Worm (Caenorhabditis elegans) whole organism, L4 larva: ENCODE data around the gene T11F8.4.

Source experiments
- F26F4.8 ChIP-seq: fragments of 200-800 bp; sonication (Bioruptor generic); conservative IDR thresholded peaks from 2 replicates; pipeline ENCODE4 v1.3.6; 2022; ENCODE audit warnings: missing genetic modification characterization, missing compliant biosample characterization
- F37D6.2 ChIP-seq: sonication (generic microtip); optimal IDR thresholded peaks from 2 replicates; lab custom pipeline; 2016; ENCODE audit warnings: mild to moderate bottlenecking, missing genetic modification characterization, missing compliant biosample characterization
- Y5F2A.4 ChIP-seq: fragments of 200-800 bp; sonication (Bioruptor generic); optimal IDR thresholded peaks from 2 replicates; lab custom pipeline; 2018; ENCODE audit warnings: mild to moderate bottlenecking, missing genetic modification characterization, missing compliant biosample characterization
- ZK546.5 ChIP-seq, 2 experiments: sonication (generic microtip); optimal IDR thresholded peaks; 2 replicates each; lab custom pipeline; 2017; ENCODE audit warnings: missing biosample characterization in 2 of 2, missing genetic modification characterization in 2 of 2
- arid-1 ChIP-seq: fragments of 200-800 bp; sonication (Bioruptor generic); conservative IDR thresholded peaks from 2 replicates; pipeline ENCODE4 v1.3.6; 2022; ENCODE audit warnings: missing genetic modification reagents, missing genetic modification characterization, missing compliant biosample characterization
- ceh-20 ChIP-seq: fragments of 200-800 bp; sonication (Bioruptor generic); IDR thresholded peaks from 2 replicates; pipeline ENCODE4 v1.3.6; 2022; ENCODE audit warnings: missing genetic modification reagents, missing genetic modification characterization, missing compliant biosample characterization
- ceh-62 ChIP-seq: sonication (generic microtip); optimal IDR thresholded peaks from 2 replicates; lab custom pipeline; 2017; ENCODE audit warnings: missing biosample characterization, missing genetic modification characterization
- ctbp-1 ChIP-seq: fragments of 200-800 bp; sonication (Bioruptor generic); IDR thresholded peaks from 2 replicates; pipeline ENCODE4 v1.3.6; 2022; ENCODE audit warnings: missing genetic modification reagents, missing genetic modification characterization, missing compliant biosample characterization
- daf-12 ChIP-seq: fragments of 150-350 bp; optimal IDR thresholded peaks from 2 replicates; lab custom pipeline; 2014; ENCODE audit warnings: missing biosample characterization, missing genetic modification reagents, missing genetic modification characterization
- dmd-6 ChIP-seq: fragments of 200-800 bp; sonication (Bioruptor generic); IDR thresholded peaks from 2 replicates; pipeline ENCODE4 v1.3.6; 2022; ENCODE audit warnings: missing genetic modification reagents, missing genetic modification characterization, missing compliant biosample characterization
- dmd-8 ChIP-seq: fragments of 200-800 bp; sonication (Bioruptor generic); IDR thresholded peaks from 2 replicates; pipeline ENCODE4 v1.3.6; 2022; ENCODE audit warnings: missing genetic modification characterization, missing compliant biosample characterization
- dve-1 ChIP-seq: sonication (generic microtip); optimal IDR thresholded peaks from 2 replicates; lab custom pipeline; 2017; ENCODE audit warnings: antibody characterized with exemption, mild to moderate bottlenecking, missing genetic modification characterization, missing compliant biosample characterization; ENCODE audit not compliant: insufficient read depth
- egl-27 ChIP-seq: sonication (generic microtip); optimal IDR thresholded peaks from 3 replicates; lab custom pipeline; 2017; ENCODE audit warnings: missing biosample characterization, missing genetic modification reagents, missing genetic modification characterization
- fkh-10 ChIP-seq: fragments of 150-350 bp; optimal IDR thresholded peaks from 2 replicates; lab custom pipeline; 2014; ENCODE audit warnings: missing biosample characterization, missing genetic modification reagents, missing genetic modification characterization
- lin-1 ChIP-seq: fragments of 200-800 bp; sonication (Bioruptor generic); IDR thresholded peaks from 2 replicates; pipeline ENCODE4 v1.3.6; 2022; ENCODE audit warnings: missing genetic modification reagents, missing genetic modification characterization, missing compliant biosample characterization
- lin-29 ChIP-seq: fragments of 200-800 bp; sonication (Bioruptor generic); IDR thresholded peaks from 2 replicates; pipeline ENCODE4 v1.3.6; 2022; ENCODE audit warnings: missing genetic modification reagents, missing genetic modification characterization, missing compliant biosample characterization
- lir-3 ChIP-seq: sonication (generic microtip); optimal IDR thresholded peaks from 2 replicates; lab custom pipeline; 2016; ENCODE audit warnings: mild to moderate bottlenecking, missing genetic modification characterization, missing compliant biosample characterization
- madf-5 ChIP-seq, 2 experiments: fragments of 200-800 bp; sonication (Bioruptor generic); IDR thresholded peaks; 2 replicates each; pipeline ENCODE4 v1.3.6; 2022; ENCODE audit warnings: missing compliant biosample characterization in 2 of 2, missing genetic modification characterization in 2 of 2
- mes-2 ChIP-seq: sonication (generic microtip); optimal IDR thresholded peaks from 2 replicates; lab custom pipeline; 2016; ENCODE audit warnings: missing genotype, mild to moderate bottlenecking, missing genetic modification characterization, missing compliant biosample characterization; ENCODE audit not compliant: poor library complexity, severe bottlenecking
- mxl-2 ChIP-seq: fragments of 200-800 bp; sonication (Bioruptor generic); conservative IDR thresholded peaks from 2 replicates; pipeline ENCODE4 v1.3.6; 2022; ENCODE audit warnings: missing genetic modification reagents, missing genetic modification characterization, missing compliant biosample characterization
- nhr-10 ChIP-seq: fragments of 150-350 bp; optimal IDR thresholded peaks from 2 replicates; lab custom pipeline; 2014; ENCODE audit warnings: missing biosample characterization, missing genetic modification characterization
- nhr-25 ChIP-seq: sonication (generic microtip); optimal IDR thresholded peaks from 2 replicates; lab custom pipeline; 2017; ENCODE audit warnings: missing genetic modification characterization, mild to moderate bottlenecking, missing compliant biosample characterization, antibody characterized with exemption, moderate library complexity, borderline replicate concordance; ENCODE audit not compliant: insufficient read depth
- nhr-76 ChIP-seq: fragments of 150-350 bp; optimal IDR thresholded peaks from 2 replicates; lab custom pipeline; 2014; ENCODE audit warnings: missing biosample characterization, missing genetic modification characterization
- pha-4 ChIP-seq, 2 experiments: fragments of 150-350 bp in 1 of 2; fragments of 200-800 bp in 1 of 2; sonication (Bioruptor generic) in 1 of 2; IDR thresholded peaks in 1 of 2; optimal IDR thresholded peaks in 1 of 2; 2 replicates each; pipeline versions ENCODE4 v1.3.6 to Lab custom; 2014 to 2022; ENCODE audit warnings: missing genetic modification characterization in 2 of 2, missing genetic modification reagents in 2 of 2, missing biosample characterization in 1 of 2, missing compliant biosample characterization in 1 of 2
- set-16 ChIP-seq: fragments of 200-800 bp; sonication (Bioruptor generic); IDR thresholded peaks from 2 replicates; pipeline ENCODE4 v1.3.6; 2022; ENCODE audit warnings: missing genetic modification reagents, missing genetic modification characterization, missing compliant biosample characterization
- snpc-1.2 ChIP-seq: fragments of 200-800 bp; sonication (Bioruptor generic); IDR thresholded peaks from 2 replicates; pipeline ENCODE4 v1.3.6; 2022; ENCODE audit warnings: missing genetic modification reagents, missing genetic modification characterization, missing compliant biosample characterization
- snpc-4 ChIP-seq: fragments of 150-350 bp; optimal IDR thresholded peaks from 2 replicates; lab custom pipeline; 2014; ENCODE audit warnings: missing biosample characterization, missing genetic modification characterization
- unc-39 ChIP-seq: sonication (generic microtip); optimal IDR thresholded peaks from 2 replicates; lab custom pipeline; 2017; ENCODE audit warnings: missing biosample characterization, missing genetic modification characterization
- unc-62 ChIP-seq, 3 experiments: fragments of 150-350 bp in 1 of 3; sonication (generic microtip); optimal IDR thresholded peaks in 2 of 3; peaks in 1 of 3; 1 replicate in 1 of 3; 2 replicates in 2 of 3; lab custom pipeline; 2014 to 2017; ENCODE audit warnings: missing biosample characterization in 3 of 3, missing genetic modification characterization in 3 of 3, missing genetic modification reagents in 3 of 3, missing genotype in 1 of 3
- vab-7 ChIP-seq: fragments of 200-800 bp; sonication (Bioruptor generic); IDR thresholded peaks from 2 replicates; pipeline ENCODE4 v1.3.6; 2022; ENCODE audit warnings: missing genetic modification reagents, missing genetic modification characterization, missing compliant biosample characterization
- zfp-2 ChIP-seq: sonication (generic microtip); optimal IDR thresholded peaks from 2 replicates; lab custom pipeline; 2016; ENCODE audit warnings: mild to moderate bottlenecking, missing genetic modification characterization, missing compliant biosample characterization
- ztf-11 ChIP-seq: fragments of 150-350 bp; optimal IDR thresholded peaks from 2 replicates; lab custom pipeline; 2014; ENCODE audit warnings: missing biosample characterization, missing genetic modification characterization
- ztf-7 ChIP-seq: fragments of 150-350 bp; optimal IDR thresholded peaks from 2 replicates; lab custom pipeline; 2014; ENCODE audit warnings: missing biosample characterization, missing genetic modification characterization

T11F8.4 gene

ce11 chrIV:5476468-5476867 is at the start of gene T11F8.4:
TSS of gene T11F8.4 (minus strand) at chrIV:5476568.
- TF ChIP-seq lin-1 (GFP tag; lab: Robert Waterston, UW) (no peak), Y5F2A.4 (no peak), nhr-25 (tag; lab: Kevin White, UChicago) (no peak), dmd-6 (GFP tag; lab: Robert Waterston, UW) (no peak), set-16 (no peak), ztf-11 (tag; lab: Kevin White, UChicago) (no peak), zfp-2 (tag; lab: Kevin White, UChicago) (no peak), dmd-8 (GFP tag; lab: Robert Waterston, UW) (no peak), snpc-1.2 (no peak), F26F4.8 (no peak), daf-12 (tag; lab: Kevin White, UChicago) (no peak), nhr-10 (tag; lab: Kevin White, UChicago) (no peak), arid-1 (no peak)

ce11 chrIV:5519044-5519443 is 42.7 kb upstream of the T11F8.4 start:
- TF ChIP-seq unc-39 (tag; lab: Kevin White, UChicago) (no peak), unc-62 (GFP tag; optimal IDR thresholded peaks at IDR 0.05 in 1 of 2; lab: Kevin White, UChicago) (peak in 1 of 2 experiments; percentile 80), unc-62 (tag; optimal IDR thresholded peaks at IDR 0.05; lab: Kevin White, UChicago) (no peak)
- TF ChIP-seq, all 104 proteins: peak for 1

- TF ChIP-seq unc-62 (GFP tag; optimal IDR thresholded peaks at IDR 0.05 in 1 of 2; lab: Kevin White, UChicago) (peak in 1 of 2 experiments; percentile 94), unc-62 (tag; optimal IDR thresholded peaks at IDR 0.05; lab: Kevin White, UChicago) (no peak), lir-3 (tag; lab: Kevin White, UChicago) (no peak)
These were observed 38.4 kb upstream of the T11F8.4 start for ce11 chrIV:5514789-5515188.

ce11 chrIV:5507754-5508153 is 31.4 kb upstream of the T11F8.4 start:
- TF ChIP-seq ztf-7 (tag; lab: Kevin White, UChicago): no peak
- no peak for TF ChIP-seq ZK546.5 (tag; optimal IDR thresholded peaks at IDR 0.05; lab: Kevin White, UChicago)
- TF ChIP-seq F37D6.2 (tag; lab: Kevin White, UChicago): no peak
- no peak for TF ChIP-seq madf-5 (GFP tag; IDR thresholded peaks at IDR 0.05; lab: Robert Waterston, UW)
- no peak for TF ChIP-seq dve-1 (tag; lab: Kevin White, UChicago)

ce11 chrIV:5506642-5507041 is 30.3 kb upstream of the T11F8.4 start:
- TF ChIP-seq vab-7 (no peak), dve-1 (tag; lab: Kevin White, UChicago) (no peak)
- TF ChIP-seq, all 104 proteins: peak for 0

- TF ChIP-seq unc-62 (GFP tag; optimal IDR thresholded peaks at IDR 0.05 in 1 of 2; lab: Kevin White, UChicago) (peak in 1 of 2 experiments; percentile 98), unc-62 (tag; optimal IDR thresholded peaks at IDR 0.05; lab: Kevin White, UChicago) (no peak), egl-27 (tag; lab: Kevin White, UChicago) (no peak)
These were observed 26.2 kb upstream of the T11F8.4 start for ce11 chrIV:5502610-5503009.

ce11 chrIV:5501414-5501813 is 25.0 kb upstream of the T11F8.4 start:
- TF ChIP-seq mes-2 (tag; lab: Kevin White, UChicago): no peak
- TF ChIP-seq daf-12 (tag; lab: Kevin White, UChicago): no peak
- TF ChIP-seq set-16: no peak
- no peak for TF ChIP-seq fkh-10 (GFP tag; lab: Kevin White, UChicago)
- TF ChIP-seq ceh-62 (tag; lab: Kevin White, UChicago): no peak
- TF ChIP-seq snpc-1.2: no peak
- no peak for TF ChIP-seq snpc-4 (tag; lab: Kevin White, UChicago)
- no peak for TF ChIP-seq ztf-7 (tag; lab: Kevin White, UChicago)
- no peak for TF ChIP-seq lin-29
- TF ChIP-seq mxl-2 (GFP tag; lab: Robert Waterston, UW): no peak
- TF ChIP-seq pha-4 (GFP tag; IDR thresholded peaks at IDR 0.05; lab: Robert Waterston, UW): no peak
- TF ChIP-seq pha-4 (tag; optimal IDR thresholded peaks at IDR 0.05; lab: Kevin White, UChicago): no peak
- TF ChIP-seq ctbp-1: no peak
- TF ChIP-seq ceh-20: no peak
- no peak for TF ChIP-seq nhr-76 (tag; lab: Kevin White, UChicago)
